Comparison of ENCODE assay signal across 1 fruit fly cellular context in the genomic region with DNA sequence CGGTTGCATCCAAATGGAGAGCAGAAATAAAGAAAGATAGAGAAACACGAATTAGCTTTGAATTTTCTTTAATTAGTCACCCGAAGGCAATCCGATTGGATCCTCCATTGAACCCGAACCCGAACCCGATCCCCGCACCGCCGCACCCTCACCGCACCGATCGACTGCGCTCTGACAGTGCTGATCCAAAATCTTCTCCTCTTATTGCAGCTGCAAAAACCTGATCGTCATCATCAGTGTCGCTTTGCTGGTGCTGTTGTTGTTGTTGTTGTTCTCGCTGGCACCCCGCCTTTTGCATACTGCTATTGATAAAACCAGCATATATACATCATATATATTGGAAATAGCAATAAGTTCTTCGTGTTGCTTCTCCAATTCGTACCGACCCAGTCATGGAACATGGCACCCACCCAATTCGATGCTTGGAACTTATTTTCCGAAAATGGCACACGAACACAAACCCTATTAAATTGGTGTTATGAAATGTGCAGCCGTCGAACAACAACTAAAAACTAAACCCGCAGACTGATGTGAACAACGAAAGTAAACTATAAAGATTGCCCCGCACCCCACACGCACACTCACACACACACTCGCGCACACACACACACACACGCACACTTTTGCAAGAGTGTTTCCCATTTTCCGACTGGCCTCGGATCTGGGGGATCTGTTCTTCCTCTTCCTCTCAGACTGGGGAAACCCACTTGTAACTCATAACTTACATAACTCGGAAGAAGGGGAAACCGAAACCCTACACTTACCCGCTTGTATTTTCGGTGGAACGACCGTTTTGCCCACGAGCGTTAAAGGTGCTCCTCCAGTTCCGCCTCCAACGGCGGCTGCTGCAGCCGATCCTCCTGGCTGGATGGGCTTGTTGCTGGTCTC.
TF ChIP-seq lines count a peak whose summit lies in the region.

No protein-coding gene starts in this region.

TF ChIP-seq in whole organism, prepupa, 60 proteins besides CTCF, POLR2A, EP300 and RAD21 (continued from another document):
- no peak for TF ChIP-seq CG11762 (GFP tag; optimal IDR thresholded peaks at IDR 0.05; lab: Kevin White, UChicago; ENCODE audit: insufficient read depth)
- no peak for TF ChIP-seq Gug (GFP tag; IDR thresholded peaks at IDR 0.05; lab: Robert Waterston, UW)
- TF ChIP-seq Eip93F (GFP tag; optimal IDR thresholded peaks at IDR 0.05; lab: Kevin White, UChicago), result no peak
- peak; percentile 54 for TF ChIP-seq Eip78C (GFP tag; lab: Kevin White, UChicago)
- peak; percentile 10 for TF ChIP-seq CG6808 (GFP tag; optimal IDR thresholded peaks at IDR 0.05; lab: Kevin White, UChicago)
- TF ChIP-seq OdsH (GFP tag; optimal IDR thresholded peaks at IDR 0.05; lab: Kevin White, UChicago), result no peak
- TF ChIP-seq Ets21C (GFP tag; optimal IDR thresholded peaks at IDR 0.05; lab: Kevin White, UChicago), result no peak
- no peak for TF ChIP-seq achi (GFP tag; optimal IDR thresholded peaks at IDR 0.05; lab: Kevin White, UChicago)
- TF ChIP-seq CG34406 (GFP tag; optimal IDR thresholded peaks at IDR 0.05; lab: Kevin White, UChicago), result no peak
- peak; percentile 6 for TF ChIP-seq Lpt (GFP tag; optimal IDR thresholded peaks at IDR 0.05; lab: Kevin White, UChicago)
- TF ChIP-seq Ets96B (tag; optimal IDR thresholded peaks at IDR 0.05; lab: Kevin White, UChicago), result no peak
- TF ChIP-seq fd59A (GFP tag; optimal IDR thresholded peaks at IDR 0.05; lab: Kevin White, UChicago), result no peak
- no peak for TF ChIP-seq fd85E (GFP tag; optimal IDR thresholded peaks at IDR 0.05; lab: Kevin White, UChicago)
- peak; percentile 44 for TF ChIP-seq CG6854 (GFP tag; optimal IDR thresholded peaks at IDR 0.05; lab: Kevin White, UChicago)
- TF ChIP-seq Eip75B (GFP tag; optimal IDR thresholded peaks at IDR 0.05; lab: Kevin White, UChicago), result no peak
- no peak for TF ChIP-seq dsx (GFP tag; optimal IDR thresholded peaks at IDR 0.05; lab: Kevin White, UChicago; ENCODE audit: poor library complexity, severe bottlenecking)
- TF ChIP-seq CG15336 (GFP tag; IDR thresholded peaks at IDR 0.05; lab: Robert Waterston, UW), result no peak
- no peak for TF ChIP-seq net (GFP tag; optimal IDR thresholded peaks at IDR 0.05; lab: Kevin White, UChicago)
- no peak for TF ChIP-seq Hr38 (GFP tag; optimal IDR thresholded peaks at IDR 0.05; lab: Kevin White, UChicago)
- TF ChIP-seq Sox14 (GFP tag; optimal IDR thresholded peaks at IDR 0.05; lab: Kevin White, UChicago), result no peak
- TF ChIP-seq CG3919 (GFP tag; optimal IDR thresholded peaks at IDR 0.05; lab: Kevin White, UChicago), result peak; percentile 27
- peak; percentile 1 for TF ChIP-seq spab (GFP tag; optimal IDR thresholded peaks at IDR 0.05; lab: Kevin White, UChicago)
- TF ChIP-seq CG8632 (GFP tag; optimal IDR thresholded peaks at IDR 0.05; lab: Kevin White, UChicago), result no peak
- TF ChIP-seq cyc (GFP tag; optimal IDR thresholded peaks at IDR 0.05; lab: Kevin White, UChicago), result no peak
- no peak for TF ChIP-seq CG8319 (GFP tag; optimal IDR thresholded peaks at IDR 0.05; lab: Kevin White, UChicago)
- no peak for TF ChIP-seq esn (GFP tag; optimal IDR thresholded peaks at IDR 0.05; lab: Kevin White, UChicago)
- TF ChIP-seq lz (GFP tag; optimal IDR thresholded peaks at IDR 0.05; lab: Kevin White, UChicago), result no peak
- no peak for TF ChIP-seq salr (GFP tag; optimal IDR thresholded peaks at IDR 0.05; lab: Kevin White, UChicago)
- TF ChIP-seq CG3032 (tag; optimal IDR thresholded peaks at IDR 0.05; lab: Kevin White, UChicago), result no peak
- no peak for TF ChIP-seq Hr4 (GFP tag; optimal IDR thresholded peaks at IDR 0.05; lab: Kevin White, UChicago)
- TF ChIP-seq acj6 (GFP tag; optimal IDR thresholded peaks at IDR 0.05; lab: Kevin White, UChicago), result no peak
- peak; percentile 98 for TF ChIP-seq svp (GFP tag; lab: Kevin White, UChicago)
- TF ChIP-seq CG11294 (GFP tag; IDR thresholded peaks at IDR 0.05; lab: Robert Waterston, UW), result no peak
- no peak for TF ChIP-seq CG32006 (GFP tag; optimal IDR thresholded peaks at IDR 0.05; lab: Kevin White, UChicago)
- no peak for TF ChIP-seq Sox15 (GFP tag; optimal IDR thresholded peaks at IDR 0.05; lab: Kevin White, UChicago)
- no peak for TF ChIP-seq CG16779 (tag; optimal IDR thresholded peaks at IDR 0.05; lab: Kevin White, UChicago)
- no peak for TF ChIP-seq Smox (GFP tag; optimal IDR thresholded peaks at IDR 0.05; lab: Kevin White, UChicago)
- peak; percentile 8 for TF ChIP-seq CG9139 (GFP tag; optimal IDR thresholded peaks at IDR 0.05; lab: Kevin White, UChicago)
- no peak for TF ChIP-seq CG10669 (GFP tag; optimal IDR thresholded peaks at IDR 0.05; lab: Kevin White, UChicago)
- TF ChIP-seq ss (GFP tag; optimal IDR thresholded peaks at IDR 0.05; lab: Kevin White, UChicago), result peak; percentile 22 to 44
- no peak for TF ChIP-seq CG10631 (GFP tag; optimal IDR thresholded peaks at IDR 0.05; lab: Kevin White, UChicago)
